Fruit fly (Drosophila melanogaster) whole organism, embryonic: ENCODE measurements around the gene Alh.

ENCODE experiments used
- B-H1 ChIP-seq: fragments of 200-800 bp; sonication (Bioruptor generic); IDR thresholded peaks from 3 replicates; pipeline ENCODE4 v1.3.6; 2022; ENCODE audit warnings: missing biosample characterization, missing genetic modification characterization
- Bgb ChIP-seq: fragments of 200-800 bp; sonication (Bioruptor generic); IDR thresholded peaks from 2 replicates; pipeline ENCODE4 v1.3.6; 2022; ENCODE audit warnings: missing biosample characterization, missing genetic modification characterization; ENCODE audit not compliant: partially characterized antibody
- CG1024 ChIP-seq: fragments of 200-800 bp; sonication (Bioruptor generic); IDR thresholded peaks from 2 replicates; pipeline ENCODE4 v1.3.6; 2022; ENCODE audit warnings: missing biosample characterization, missing genetic modification characterization
- CG10979 ChIP-seq: fragments of 200-800 bp; sonication (Bioruptor generic); optimal IDR thresholded peaks from 2 replicates; lab custom pipeline; 2018; ENCODE audit warnings: missing biosample characterization, mild to moderate bottlenecking, missing genetic modification characterization, moderate library complexity
- CG11695 ChIP-seq: fragments of 200-800 bp; sonication (Bioruptor generic); IDR thresholded peaks from 3 replicates; pipeline ENCODE4 v1.3.6; 2022; ENCODE audit warnings: missing biosample characterization, missing genetic modification characterization
- CG12236 ChIP-seq: fragments of 200-800 bp; sonication (Bioruptor generic); optimal IDR thresholded peaks from 2 replicates; lab custom pipeline; 2016; ENCODE audit warnings: missing biosample characterization, missing genetic modification characterization
- CG12769 ChIP-seq: fragments of 200-800 bp; sonication (Bioruptor generic); optimal IDR thresholded peaks from 2 replicates; lab custom pipeline; 2019; ENCODE audit warnings: missing biosample characterization, mild to moderate bottlenecking, missing genetic modification characterization, moderate library complexity
- CG13287 ChIP-seq: fragments of 200-800 bp; sonication (Bioruptor generic); IDR thresholded peaks from 2 replicates; pipeline ENCODE4 v1.3.6; 2022; ENCODE audit warnings: missing biosample characterization, missing genetic modification characterization; ENCODE audit not compliant: partially characterized antibody
- CG14050 ChIP-seq: fragments of 200-800 bp; sonication (Bioruptor generic); IDR thresholded peaks from 3 replicates; pipeline ENCODE4 v1.3.6; 2022; ENCODE audit warnings: missing biosample characterization, missing genetic modification characterization
- CG14710 ChIP-seq: fragments of 200-800 bp; sonication (Bioruptor generic); optimal IDR thresholded peaks from 3 replicates; lab custom pipeline; 2019; ENCODE audit warnings: missing biosample characterization, mild to moderate bottlenecking, missing genetic modification characterization, moderate library complexity
- CG15269 ChIP-seq: fragments of 200-800 bp; sonication (Bioruptor generic); optimal IDR thresholded peaks from 2 replicates; lab custom pipeline; 2018; ENCODE audit warnings: missing biosample characterization, mild to moderate bottlenecking, missing genetic modification characterization, moderate library complexity
- CG17385 ChIP-seq: fragments of 200-800 bp; sonication (Bioruptor generic); optimal IDR thresholded peaks from 3 replicates; lab custom pipeline; 2018; ENCODE audit warnings: missing biosample characterization, mild to moderate bottlenecking, missing genetic modification characterization
- CG2199 ChIP-seq: fragments of 200-800 bp; sonication (Bioruptor generic); IDR thresholded peaks from 3 replicates; pipeline ENCODE4 v1.3.6; 2022; ENCODE audit warnings: missing biosample characterization, missing genetic modification characterization
- CG2712 ChIP-seq: fragments of 200-800 bp; optimal IDR thresholded peaks from 3 replicates; lab custom pipeline; 2019; ENCODE audit warnings: missing biosample characterization, mild to moderate bottlenecking, missing genetic modification characterization, moderate library complexity
- CG32532 ChIP-seq: fragments of 200-800 bp; sonication (Bioruptor generic); IDR thresholded peaks from 2 replicates; pipeline ENCODE4 v1.3.6; 2022; ENCODE audit warnings: missing biosample characterization, missing genetic modification characterization
- CG34224 ChIP-seq: fragments of 200-800 bp; sonication (Bioruptor generic); IDR thresholded peaks from 3 replicates; pipeline ENCODE4 v1.3.6; 2022; ENCODE audit warnings: missing biosample characterization, missing genetic modification characterization; ENCODE audit not compliant: partially characterized antibody
- CG34376 ChIP-seq: fragments of 200-800 bp; sonication (Bioruptor generic); optimal IDR thresholded peaks from 2 replicates; lab custom pipeline; 2018; ENCODE audit warnings: missing biosample characterization, mild to moderate bottlenecking, missing genetic modification characterization
- CG4404 ChIP-seq: fragments of 200-800 bp; sonication (Bioruptor generic); IDR thresholded peaks from 2 replicates; pipeline ENCODE4 v1.3.6; 2022; ENCODE audit warnings: missing biosample characterization, missing genetic modification characterization
- CG8290 ChIP-seq, 3 experiments: fragments of 200-800 bp; sonication (Bioruptor generic); optimal IDR thresholded peaks; 2 replicates each; lab custom pipeline; 2016 to 2019; ENCODE audit warnings: missing biosample characterization in 3 of 3, missing genetic modification characterization in 3 of 3, mild to moderate bottlenecking in 2 of 3, moderate library complexity in 1 of 3
- Dip3 ChIP-seq: fragments of 200-800 bp; sonication (Bioruptor generic); optimal IDR thresholded peaks from 3 replicates; lab custom pipeline; 2016; ENCODE audit warnings: missing biosample characterization, missing genetic modification characterization
- Med ChIP-seq: fragments of 200-800 bp; sonication (Bioruptor generic); peaks from one replicate; lab custom pipeline; 2016; ENCODE audit warnings: missing biosample characterization, missing genetic modification characterization, mild to moderate bottlenecking, inconsistent platforms, moderate library complexity
- NFAT ChIP-seq: fragments of 200-800 bp; sonication (Bioruptor generic); IDR thresholded peaks from 2 replicates; pipeline ENCODE4 v1.3.6; 2022; ENCODE audit warnings: missing biosample characterization, missing genetic modification characterization
- Optix ChIP-seq: fragments of 200-800 bp; sonication (Bioruptor generic); IDR thresholded peaks from 3 replicates; pipeline ENCODE4 v1.3.6; 2022; ENCODE audit warnings: missing biosample characterization, missing genetic modification characterization
- PHDP ChIP-seq: fragments of 200-800 bp; sonication (Bioruptor generic); optimal IDR thresholded peaks from 3 replicates; lab custom pipeline; 2018; ENCODE audit warnings: missing biosample characterization, mild to moderate bottlenecking, missing genetic modification characterization, moderate library complexity
- Sox100B ChIP-seq: fragments of 200-800 bp; sonication (Bioruptor generic); optimal IDR thresholded peaks from 3 replicates; lab custom pipeline; 2018; ENCODE audit warnings: missing biosample characterization, mild to moderate bottlenecking, missing genetic modification characterization
- Trl ChIP-seq, 3 experiments: fragments of >200 bp in 2 of 3; fragments of 200-800 bp in 1 of 3; sonication (Bioruptor generic) in 1 of 3; optimal IDR thresholded peaks; 2 replicates in 1 of 3; 3 replicates in 2 of 3; lab custom pipeline; 2016 to 2017; ENCODE audit warnings: missing biosample characterization in 1 of 3, missing genetic modification characterization in 1 of 3
- Vsx1 ChIP-seq: fragments of 200-800 bp; sonication (Bioruptor generic); optimal IDR thresholded peaks from 2 replicates; lab custom pipeline; 2017; ENCODE audit warnings: missing biosample characterization, mild to moderate bottlenecking, missing genetic modification characterization, missing genetic modification reagents
- chinmo ChIP-seq: fragments of 200-800 bp; sonication (Bioruptor generic); IDR thresholded peaks from 4 replicates; pipeline ENCODE4 v1.3.6; 2022; ENCODE audit warnings: missing biosample characterization, missing genetic modification characterization; ENCODE audit not compliant: partially characterized antibody
- chm ChIP-seq: fragments of 200-800 bp; sonication (Bioruptor generic); IDR thresholded peaks from 2 replicates; pipeline ENCODE4 v1.3.6; 2022; ENCODE audit warnings: missing biosample characterization, missing genetic modification characterization
- crc ChIP-seq: fragments of 200-800 bp; sonication (Bioruptor generic); optimal IDR thresholded peaks from 2 replicates; lab custom pipeline; 2016; ENCODE audit warnings: missing biosample characterization, missing genetic modification characterization
- danr ChIP-seq: fragments of 200-800 bp; sonication (Bioruptor generic); IDR thresholded peaks from 2 replicates; pipeline ENCODE4 v1.3.6; 2022; ENCODE audit warnings: missing biosample characterization, missing genetic modification characterization
- dmrt99B ChIP-seq: fragments of 200-800 bp; sonication (Bioruptor generic); optimal IDR thresholded peaks from 2 replicates; lab custom pipeline; 2018; ENCODE audit warnings: missing biosample characterization, mild to moderate bottlenecking, missing genetic modification characterization, moderate library complexity
- emc ChIP-seq: fragments of 200-800 bp; sonication (Bioruptor generic); optimal IDR thresholded peaks from 2 replicates; lab custom pipeline; 2016; ENCODE audit warnings: missing biosample characterization, missing genetic modification characterization
- fd102C ChIP-seq: fragments of 200-800 bp; sonication (Bioruptor generic); optimal IDR thresholded peaks from 2 replicates; lab custom pipeline; 2018; ENCODE audit warnings: missing biosample characterization, mild to moderate bottlenecking, missing genetic modification characterization, moderate library complexity
- gce ChIP-seq: fragments of 200-800 bp; sonication (Bioruptor generic); IDR thresholded peaks from 3 replicates; pipeline ENCODE4 v1.3.6; 2022; ENCODE audit warnings: missing biosample characterization, missing genetic modification characterization
- gcm ChIP-seq: fragments of 200-800 bp; sonication (Bioruptor generic); optimal IDR thresholded peaks from 2 replicates; lab custom pipeline; 2019; ENCODE audit warnings: missing biosample characterization, mild to moderate bottlenecking, missing genetic modification characterization, moderate library complexity
- insv ChIP-seq, 2 experiments: fragments of 200-800 bp; sonication (Bioruptor generic); optimal IDR thresholded peaks; 3 replicates each; lab custom pipeline; 2016 to 2018; ENCODE audit warnings: missing biosample characterization in 2 of 2, missing genetic modification characterization in 2 of 2
- jing ChIP-seq: fragments of 200-800 bp; sonication (Bioruptor generic); optimal IDR thresholded peaks from 2 replicates; lab custom pipeline; 2018; ENCODE audit warnings: missing biosample characterization, mild to moderate bottlenecking, missing genetic modification characterization
- lola ChIP-seq, 3 experiments: fragments of >200 bp in 2 of 3; fragments of 200-800 bp in 1 of 3; sonication (Bioruptor generic) in 1 of 3; optimal IDR thresholded peaks; 2 replicates each; lab custom pipeline; 2017 to 2019; ENCODE audit warnings: missing biosample characterization in 3 of 3, missing genetic modification characterization in 3 of 3, mild to moderate bottlenecking in 1 of 3, moderate library complexity in 1 of 3
- odd ChIP-seq: fragments of 200-800 bp; sonication (Bioruptor generic); optimal IDR thresholded peaks from 2 replicates; lab custom pipeline; 2017; ENCODE audit warnings: missing biosample characterization, mild to moderate bottlenecking, missing genetic modification characterization
- row ChIP-seq: fragments of 200-800 bp; sonication (Bioruptor generic); IDR thresholded peaks from 3 replicates; pipeline ENCODE4 v1.3.6; 2022; ENCODE audit warnings: missing biosample characterization, missing genetic modification characterization
- stc ChIP-seq: fragments of 200-800 bp; sonication (Bioruptor generic); IDR thresholded peaks from 2 replicates; pipeline ENCODE4 v1.3.6; 2022; ENCODE audit warnings: missing biosample characterization, missing genetic modification characterization
- tll ChIP-seq, 2 experiments: fragments of 200-800 bp in 1 of 2; fragments of >200 bp in 1 of 2; sonication (Bioruptor generic) in 1 of 2; optimal IDR thresholded peaks; 2 replicates each; lab custom pipeline; 2017 to 2019; ENCODE audit warnings: missing biosample characterization in 2 of 2, missing genetic modification characterization in 2 of 2, mild to moderate bottlenecking in 1 of 2, moderate library complexity in 1 of 2
- trem ChIP-seq: fragments of 200-800 bp; optimal IDR thresholded peaks from 3 replicates; lab custom pipeline; 2019; ENCODE audit warnings: missing biosample characterization, mild to moderate bottlenecking, missing genetic modification characterization, moderate library complexity
- trh ChIP-seq: fragments of 200-800 bp; sonication (Bioruptor generic); optimal IDR thresholded peaks from 2 replicates; lab custom pipeline; 2016; ENCODE audit warnings: missing biosample characterization, missing genetic modification characterization
- zfh1 ChIP-seq: fragments of 200-800 bp; sonication (Bioruptor generic); IDR thresholded peaks from 3 replicates; pipeline ENCODE4 v1.3.6; 2022; ENCODE audit warnings: missing biosample characterization, missing genetic modification characterization

The Alh gene

DNA sequence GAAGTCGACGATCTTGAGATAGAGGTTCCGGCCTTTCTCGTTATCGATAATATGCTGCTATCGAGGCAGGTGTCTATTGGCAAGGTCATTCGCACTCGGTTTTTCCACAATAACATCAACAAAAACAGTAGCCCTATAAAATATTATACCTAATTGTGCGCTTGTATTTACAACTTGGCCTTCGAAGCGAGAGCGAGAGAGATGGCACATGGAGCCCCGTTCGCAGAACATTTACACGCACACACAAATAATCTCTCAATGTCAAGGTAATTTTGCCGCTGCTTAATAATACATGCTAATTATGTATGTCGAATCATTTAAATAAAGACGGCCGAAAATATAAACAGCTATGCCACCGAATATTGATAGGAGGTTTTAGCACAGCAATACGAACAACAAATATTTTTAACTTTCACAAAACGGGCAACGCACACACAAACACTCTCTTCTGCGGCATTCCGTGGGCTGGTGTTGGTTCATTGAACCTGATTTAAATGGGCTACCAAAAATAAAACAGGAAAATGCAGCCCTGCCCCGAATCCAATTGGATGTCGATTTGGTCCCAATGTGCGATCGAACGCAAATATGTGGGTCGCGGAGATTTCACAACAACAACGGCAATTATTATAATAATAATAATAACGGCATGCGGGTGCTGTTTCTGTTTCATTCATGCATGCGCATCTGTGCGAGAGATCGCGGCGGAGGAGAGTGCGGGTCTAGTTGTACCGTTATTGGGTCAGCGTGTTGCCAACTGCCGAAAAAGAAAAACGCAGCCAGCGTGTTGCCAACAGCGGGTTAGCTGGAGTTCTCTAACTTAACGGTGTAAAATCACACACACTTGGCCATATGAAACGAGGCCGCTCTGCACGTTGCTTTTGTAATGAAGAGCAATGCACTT is 1.6 kb downstream of the Alh start (continued):
- no peak for TF ChIP-seq Optix (GFP tag; lab: Robert Waterston, UW)
- TF ChIP-seq CG15269 (tag; lab: Kevin White, UChicago): no peak
- no peak for TF ChIP-seq CG32532 (GFP tag; lab: Robert Waterston, UW)
- peak; percentile 81; the same call in 1 of the 4 replicates for TF ChIP-seq chinmo
- TF ChIP-seq stc (GFP tag; lab: Robert Waterston, UW): 0 out of 2 replicates have a peak, but pooled peaks have one; percentile 14
- TF ChIP-seq insv (GFP tag; optimal IDR thresholded peaks at IDR 0.05; lab: Kevin White, UChicago): peak; percentile 37 to 90
- TF ChIP-seq Med (GFP tag; lab: Kevin White, UChicago): peak; percentile 82
- no peak for TF ChIP-seq gce (GFP tag; lab: Robert Waterston, UW)
- TF ChIP-seq CG17385 (GFP tag; lab: Kevin White, UChicago): peak; percentile 0
- TF ChIP-seq CG1024: no peak
- no peak for TF ChIP-seq CG2712 (tag; lab: Kevin White, UChicago)
- no peak for TF ChIP-seq CG34376 (GFP tag; lab: Kevin White, UChicago)
- TF ChIP-seq CG11695 (GFP tag; lab: Robert Waterston, UW): 0 out of 3 replicates have a peak, but pooled peaks have one; percentile 30
- TF ChIP-seq gcm (GFP tag; lab: Kevin White, UChicago): peak; percentile 99
- TF ChIP-seq NFAT (GFP tag; lab: Robert Waterston, UW): no peak
- no peak for TF ChIP-seq odd (GFP tag; lab: Kevin White, UChicago)
- peak; percentile 2 for TF ChIP-seq dmrt99B (tag; lab: Kevin White, UChicago)
- TF ChIP-seq crc (GFP tag; lab: Kevin White, UChicago): no peak
- TF ChIP-seq CG8290 (GFP tag; optimal IDR thresholded peaks at IDR 0.05; lab: Kevin White, UChicago): no peak
- no peak for TF ChIP-seq CG8290 (tag; optimal IDR thresholded peaks at IDR 0.05; lab: Kevin White, UChicago)
- TF ChIP-seq fd102C: no peak
- no peak for TF ChIP-seq Dip3 (GFP tag; lab: Kevin White, UChicago)
- TF ChIP-seq PHDP (tag; lab: Kevin White, UChicago): no peak
- no peak for TF ChIP-seq CG12236 (GFP tag; lab: Kevin White, UChicago)
- peak; percentile 60 for TF ChIP-seq CG12769 (tag; lab: Kevin White, UChicago)
- no peak for TF ChIP-seq zfh1 (GFP tag; lab: Robert Waterston, UW)
- TF ChIP-seq Vsx1 (GFP tag; lab: Kevin White, UChicago): peak; percentile 45
- peak; percentile 13 for TF ChIP-seq Sox100B (GFP tag; lab: Kevin White, UChicago)
- TF ChIP-seq chm (GFP tag; lab: Robert Waterston, UW): 0 out of 2 replicates have a peak, but pooled peaks have one; percentile 39
- no peak for TF ChIP-seq trh (GFP tag; lab: Kevin White, UChicago)
- no peak for TF ChIP-seq CG4404 (GFP tag; lab: Robert Waterston, UW)
- TF ChIP-seq jing: no peak
- TF ChIP-seq Trl (optimal IDR thresholded peaks at IDR 0.05; lab: Kevin White, UChicago): peak in 1 of 2 experiments; percentile 5
- no peak for TF ChIP-seq Trl (GFP tag; optimal IDR thresholded peaks at IDR 0.05; lab: Kevin White, UChicago)
- TF ChIP-seq row (GFP tag; lab: Robert Waterston, UW): 0 out of 3 replicates have a peak, but pooled peaks have one; percentile 15
- peak; percentile 15; the same call in 1 of the 2 replicates for TF ChIP-seq Bgb (GFP tag; lab: Robert Waterston, UW)
- no peak for TF ChIP-seq B-H1 (GFP tag; lab: Robert Waterston, UW)
- TF ChIP-seq CG14050 (GFP tag; lab: Robert Waterston, UW): no peak
- TF ChIP-seq trem (tag; lab: Kevin White, UChicago): no peak
- no peak for TF ChIP-seq CG10979 (tag; lab: Kevin White, UChicago)
- no peak for TF ChIP-seq CG34224 (GFP tag; lab: Robert Waterston, UW)
- no peak for TF ChIP-seq danr (GFP tag; lab: Robert Waterston, UW)
- TF ChIP-seq lola (GFP tag; optimal IDR thresholded peaks at IDR 0.05; lab: Kevin White, UChicago): no peak
- TF ChIP-seq tll (GFP tag; optimal IDR thresholded peaks at IDR 0.05; lab: Kevin White, UChicago): peak in 1 of 2 experiments; percentile 18
- TF ChIP-seq CG13287 (GFP tag; lab: Robert Waterston, UW): no peak; the same call in 1 of the 2 replicates
- peak; percentile 4 for TF ChIP-seq CG14710 (tag; lab: Kevin White, UChicago)
- no peak for TF ChIP-seq emc (GFP tag; lab: Kevin White, UChicago)
- TF ChIP-seq CG2199 (GFP tag; lab: Robert Waterston, UW): peak; percentile 31; the same call in 1 of the 3 replicates
